Worm (Caenorhabditis elegans): ENCODE measurements around the gene C01G6.9.
A peak's percentile ranks its signal among the peaks of the same experiment; 100 is the strongest.

ce11 chrII:9282787-9283186 lies 12.8 kb downstream of the C01G6.9 start:
- peak; percentile 96 for TF ChIP-seq lin-39 (tag; optimal IDR thresholded peaks at IDR 0.05)
- TF ChIP-seq lin-15B (tag; optimal IDR thresholded peaks at IDR 0.05), result peak; percentile 88
- TF ChIP-seq fkh-10 (GFP tag; optimal IDR thresholded peaks at IDR 0.05), result peak; percentile 61
- TF ChIP-seq hmg-11 (tag; optimal IDR thresholded peaks at IDR 0.05), result peak; percentile 99
- TF ChIP-seq ZK546.5 (tag; optimal IDR thresholded peaks at IDR 0.05), result no peak
- TF ChIP-seq mdl-1 (tag; optimal IDR thresholded peaks at IDR 0.05), result peak; percentile 64
- peak; percentile 97 for TF ChIP-seq nfya-1 (tag; optimal IDR thresholded peaks at IDR 0.05; ENCODE audit: insufficient read depth)
- TF ChIP-seq ztf-11 (tag; optimal IDR thresholded peaks at IDR 0.05), result peak; percentile 32
- TF ChIP-seq pha-4 (tag; optimal IDR thresholded peaks at IDR 0.05), result peak; percentile 90
- TF ChIP-seq skn-1 (tag; optimal IDR thresholded peaks at IDR 0.05), result peak; percentile 64
- TF ChIP-seq ceh-82 (tag; optimal IDR thresholded peaks at IDR 0.05), result no peak
- peak; percentile 96 for TF ChIP-seq lsy-12 (tag; optimal IDR thresholded peaks at IDR 0.05)
- peak; percentile 91 for TF ChIP-seq ama-1 (optimal IDR thresholded peaks at IDR 0.05)
- TF ChIP-seq nhr-77 (tag; optimal IDR thresholded peaks at IDR 0.05), result no peak

Data from whole organism, L3 larva.